Worm (Caenorhabditis elegans) whole organism, early embryonic: ENCODE results near the gene pigm-1.

Source experiments
- B0310.2 ChIP-seq: sonication (generic microtip); optimal IDR thresholded peaks from 2 replicates; lab custom pipeline; 2016; ENCODE audit warnings: mild to moderate bottlenecking, missing genetic modification characterization, missing compliant biosample characterization
- F13C5.2 ChIP-seq: sonication (generic microtip); optimal IDR thresholded peaks from 2 replicates; lab custom pipeline; 2017; ENCODE audit warnings: mild to moderate bottlenecking, missing genetic modification characterization, inconsistent platforms, missing compliant biosample characterization
- ama-1 ChIP-seq: fragments of 150-350 bp; optimal IDR thresholded peaks from 2 replicates; lab custom pipeline; 2014
- ceh-36 ChIP-seq: sonication (generic microtip); optimal IDR thresholded peaks from 2 replicates; lab custom pipeline; 2016; ENCODE audit warnings: missing genetic modification characterization, inconsistent platforms, missing compliant biosample characterization
- flt-1 ChIP-seq: fragments of 200-800 bp; sonication (Bioruptor generic); IDR thresholded peaks from 2 replicates; pipeline ENCODE4 v1.3.6; 2022; ENCODE audit warnings: missing genetic modification characterization, missing compliant biosample characterization
- hmbx-1 ChIP-seq: sonication (generic microtip); optimal IDR thresholded peaks from 2 replicates; lab custom pipeline; 2016; ENCODE audit warnings: mild to moderate bottlenecking, missing genetic modification characterization, missing compliant biosample characterization
- hmg-4 ChIP-seq: fragments of 200-800 bp; sonication (Bioruptor generic); optimal IDR thresholded peaks from 2 replicates; lab custom pipeline; 2018; ENCODE audit warnings: mild to moderate bottlenecking, missing genetic modification characterization, missing compliant biosample characterization
- hnd-1 ChIP-seq: sonication (generic microtip); optimal IDR thresholded peaks from 2 replicates; lab custom pipeline; 2016; ENCODE audit warnings: missing genetic modification characterization, missing compliant biosample characterization
- pes-1 ChIP-seq: fragments of 200-800 bp; sonication (Bioruptor generic); IDR thresholded peaks from 2 replicates; pipeline ENCODE4 v1.3.6; 2022; ENCODE audit warnings: missing genetic modification reagents, missing genetic modification characterization, missing compliant biosample characterization
- scrt-1 ChIP-seq: fragments of 200-800 bp; sonication (Bioruptor generic); IDR thresholded peaks from 2 replicates; pipeline ENCODE4 v1.3.6; 2022; ENCODE audit warnings: missing genetic modification characterization, missing compliant biosample characterization
- sea-1 ChIP-seq: fragments of 200-800 bp; sonication (Bioruptor generic); conservative IDR thresholded peaks from 2 replicates; pipeline ENCODE4 v1.3.6; 2022; ENCODE audit warnings: missing genetic modification characterization, missing compliant biosample characterization
- tbx-11 ChIP-seq: fragments of 200-800 bp; sonication (Bioruptor generic); IDR thresholded peaks from 2 replicates; pipeline ENCODE4 v1.3.6; 2022; ENCODE audit warnings: missing genetic modification characterization, missing compliant biosample characterization
- tbx-37 ChIP-seq: fragments of 200-800 bp; sonication (Bioruptor generic); conservative IDR thresholded peaks from 2 replicates; pipeline ENCODE4 v1.3.6; 2022; ENCODE audit warnings: missing genetic modification reagents, missing genetic modification characterization, missing compliant biosample characterization
- tra-4 ChIP-seq: sonication (generic microtip); optimal IDR thresholded peaks from 2 replicates; lab custom pipeline; 2017; ENCODE audit warnings: missing genetic modification characterization, missing compliant biosample characterization

- TF ChIP-seq sea-1 = no peak
- no peak for TF ChIP-seq ama-1 (lab: Kevin White, UChicago)
- no peak for TF ChIP-seq hnd-1 (tag; lab: Kevin White, UChicago)
- TF ChIP-seq ceh-36 (tag; lab: Kevin White, UChicago) = no peak
- TF ChIP-seq flt-1 (GFP tag; lab: Robert Waterston, UW) = no peak
- no peak for TF ChIP-seq tbx-11 (GFP tag; lab: Robert Waterston, UW)
- no peak for TF ChIP-seq tra-4 (tag; lab: Kevin White, UChicago)
- no peak for TF ChIP-seq pes-1
- no peak for TF ChIP-seq tbx-37 (GFP tag; lab: Robert Waterston, UW)
- TF ChIP-seq scrt-1 (GFP tag; lab: Robert Waterston, UW) = no peak
- TF ChIP-seq B0310.2 (tag; lab: Kevin White, UChicago) = no peak
- no peak for TF ChIP-seq hmg-4 (GFP tag; lab: Kevin White, UChicago)
- no peak for TF ChIP-seq F13C5.2 (tag; lab: Kevin White, UChicago)
- TF ChIP-seq hmbx-1 (tag; lab: Kevin White, UChicago) = no peak
These were observed 5.2 kb downstream of the pigm-1 start for ce11 chrII:11353471-11353870.
